Worm (Caenorhabditis elegans): ENCODE results near the gene F41H8.1.
"Not testable (repeated sequence)": the region's sequence is repeated elsewhere in the genome, so short reads cannot be mapped to it uniquely, and the experiment has no call there.

- TF ChIP-seq ztf-29 (GFP tag; IDR thresholded peaks at IDR 0.05); cog-1 (tag; optimal IDR thresholded peaks at IDR 0.05); T22C8.4 (GFP tag; IDR thresholded peaks at IDR 0.05); flt-1 (GFP tag; IDR thresholded peaks at IDR 0.05); tab-1 (GFP tag; IDR thresholded peaks at IDR 0.05): not testable (repeated sequence)
Measured at ce11 chrV:820629-821028, 12.8 kb upstream of the F41H8.1 start, which contains the start of gene srx-32.

Data from whole organism, midembryonic.